Fruit fly (Drosophila melanogaster) S2 (cell line): ENCODE measurements around the gene fid.

Experiments
- CG8478 ChIP-seq: fragments of >200 bp; optimal IDR thresholded peaks from 2 replicates; lab custom pipeline; 2018
- CTCF ChIP-seq, 2 experiments: fragments of >200 bp; optimal IDR thresholded peaks; 2 replicates each; lab custom pipeline; 2018

- no peak for TF ChIP-seq CTCF (optimal IDR thresholded peaks at IDR 0.05; lab: Kevin White, UChicago)
- no peak for TF ChIP-seq CG8478 (lab: Kevin White, UChicago)
Measured at dm6 chr3R:26005619-26005977, 35.7 kb downstream of the fid start.
